Worm (Caenorhabditis elegans) whole organism, early embryonic: Measurements from ENCODE around the gene srsx-29.

ENCODE experiments used
- F13C5.2 ChIP-seq: sonication (generic microtip); optimal IDR thresholded peaks from 2 replicates; lab custom pipeline; 2017; ENCODE audit warnings: mild to moderate bottlenecking, missing genetic modification characterization, inconsistent platforms, missing compliant biosample characterization
- aly-1 ChIP-seq: sonication (generic microtip); optimal IDR thresholded peaks from 2 replicates; lab custom pipeline; 2016; ENCODE audit warnings: missing genetic modification characterization, missing compliant biosample characterization
- ama-1 ChIP-seq: fragments of 150-350 bp; optimal IDR thresholded peaks from 2 replicates; lab custom pipeline; 2014
- ceh-13 ChIP-seq: fragments of 200-800 bp; sonication (Bioruptor generic); optimal IDR thresholded peaks from 2 replicates; lab custom pipeline; 2018; ENCODE audit warnings: mild to moderate bottlenecking, missing genetic modification characterization, missing compliant biosample characterization
- ets-7 ChIP-seq: sonication (generic microtip); optimal IDR thresholded peaks from 2 replicates; lab custom pipeline; 2016; ENCODE audit warnings: missing genotype, missing genetic modification characterization, missing compliant biosample characterization
- hmbx-1 ChIP-seq: sonication (generic microtip); optimal IDR thresholded peaks from 2 replicates; lab custom pipeline; 2016; ENCODE audit warnings: mild to moderate bottlenecking, missing genetic modification characterization, missing compliant biosample characterization
- hmg-4 ChIP-seq: fragments of 200-800 bp; sonication (Bioruptor generic); optimal IDR thresholded peaks from 2 replicates; lab custom pipeline; 2018; ENCODE audit warnings: mild to moderate bottlenecking, missing genetic modification characterization, missing compliant biosample characterization
- scrt-1 ChIP-seq: fragments of 200-800 bp; sonication (Bioruptor generic); IDR thresholded peaks from 2 replicates; pipeline ENCODE4 v1.3.6; 2022; ENCODE audit warnings: missing genetic modification characterization, missing compliant biosample characterization
- sea-1 ChIP-seq: fragments of 200-800 bp; sonication (Bioruptor generic); conservative IDR thresholded peaks from 2 replicates; pipeline ENCODE4 v1.3.6; 2022; ENCODE audit warnings: missing genetic modification characterization, missing compliant biosample characterization
- tbx-11 ChIP-seq: fragments of 200-800 bp; sonication (Bioruptor generic); IDR thresholded peaks from 2 replicates; pipeline ENCODE4 v1.3.6; 2022; ENCODE audit warnings: missing genetic modification characterization, missing compliant biosample characterization
- tbx-37 ChIP-seq: fragments of 200-800 bp; sonication (Bioruptor generic); conservative IDR thresholded peaks from 2 replicates; pipeline ENCODE4 v1.3.6; 2022; ENCODE audit warnings: missing genetic modification reagents, missing genetic modification characterization, missing compliant biosample characterization

DNA sequence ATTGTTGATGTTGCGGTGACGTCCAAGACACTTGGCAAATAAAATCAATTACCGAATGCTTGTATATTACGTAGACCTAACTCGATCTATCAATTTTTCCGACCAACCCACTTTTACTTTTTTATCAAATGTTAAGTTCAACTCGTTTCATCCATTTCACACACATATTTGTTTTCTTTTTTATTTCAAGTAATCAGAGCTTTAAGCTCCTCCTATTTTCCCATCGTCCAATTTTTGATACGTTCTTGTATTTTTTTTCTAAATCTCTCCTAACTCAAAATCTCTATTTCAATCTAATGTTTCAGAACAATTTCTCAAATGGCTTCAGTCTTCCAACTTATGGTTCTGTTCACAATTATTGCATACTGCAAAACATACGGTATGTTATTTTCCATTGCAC lies 43.6 kb downstream of the srsx-29 start, which contains the start of gene ZK856.6:
- TF ChIP-seq tbx-37 (GFP tag; lab: Robert Waterston, UW) (no peak), hmg-4 (GFP tag; lab: Kevin White, UChicago) (no peak), sea-1 (GFP tag; lab: Robert Waterston, UW) (no peak), tbx-11 (GFP tag; lab: Robert Waterston, UW) (no peak), ama-1 (no peak), ceh-13 (GFP tag; lab: Kevin White, UChicago) (no peak), ets-7 (tag; lab: Kevin White, UChicago) (no peak), hmbx-1 (tag; lab: Kevin White, UChicago) (no peak), F13C5.2 (no peak), scrt-1 (GFP tag; lab: Robert Waterston, UW) (no peak), aly-1 (no peak)
